Worm (Caenorhabditis elegans): ENCODE results near the gene dmsr-9.

DNA sequence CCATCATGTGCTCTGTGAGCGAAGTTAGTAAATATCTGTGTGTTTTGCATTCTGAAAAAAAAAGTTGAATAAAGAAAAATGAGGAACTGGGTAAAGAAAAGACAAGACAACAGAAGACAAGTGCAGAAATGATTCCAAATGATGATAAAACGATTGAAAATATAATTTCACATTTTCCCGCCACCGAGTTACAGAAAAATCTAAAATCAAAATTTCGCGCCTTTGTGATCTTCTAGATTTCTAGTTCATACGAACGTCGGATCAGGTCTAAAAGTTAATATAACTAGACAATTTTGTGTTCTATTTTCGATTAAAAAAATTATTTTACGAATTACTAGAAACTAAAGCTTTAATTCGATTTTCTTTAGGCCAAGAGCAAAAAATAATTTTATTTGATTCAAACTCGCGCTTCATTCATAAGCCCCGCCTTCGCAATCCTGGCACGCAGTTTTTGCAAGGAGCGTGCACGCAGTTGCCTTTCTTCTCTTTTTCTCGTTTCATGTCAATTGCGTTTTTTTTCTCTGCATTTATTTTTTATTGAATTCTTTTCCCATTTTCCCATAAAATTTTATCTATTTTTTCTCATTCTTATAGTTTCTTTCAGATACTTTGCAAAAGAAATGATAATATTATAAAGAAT, 14.5 kb downstream of the dmsr-9 start, which contains the start of the genes spn-4 and spe-39:
- peak; percentile 90 for TF ChIP-seq unc-55 (GFP tag; optimal IDR thresholded peaks at IDR 0.05)
- TF ChIP-seq C34F6.9 (tag; optimal IDR thresholded peaks at IDR 0.05): peak; percentile 80
